Worm (Caenorhabditis elegans): ENCODE results near the gene T10B5.10.

The T10B5.10 gene

DNA sequence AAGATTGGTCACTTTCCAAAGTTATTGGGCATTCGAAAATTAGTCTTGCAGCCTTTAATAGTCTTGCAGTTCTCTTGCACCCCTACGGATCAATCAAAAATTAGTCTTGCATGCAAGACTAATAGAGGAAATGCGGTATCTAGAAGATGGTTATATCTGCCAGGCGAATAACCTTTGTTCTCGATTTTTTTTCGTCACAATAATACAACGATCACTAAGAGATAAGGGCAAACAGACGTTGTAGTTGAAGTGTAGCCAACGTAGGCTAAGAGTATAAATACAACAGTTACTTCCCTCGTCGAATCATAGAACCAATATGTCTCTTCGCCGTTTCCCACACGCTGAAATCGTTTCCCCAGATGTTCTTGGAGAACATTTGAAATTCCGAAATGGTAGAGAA lies 14.3 kb downstream of the T10B5.10 start, which contains the start of gene T10B5.8:
TSS of gene T10B5.8 (plus strand) at position 301 of the 400 bp plus-strand sequence.
- TF ChIP-seq aha-1 (tag), result peak; percentile 3
- TF ChIP-seq nhr-28 (tag; optimal IDR thresholded peaks at IDR 0.05), result peak; percentile 66
- no peak for TF ChIP-seq nhr-41 (GFP tag; IDR thresholded peaks at IDR 0.05)
- no peak for TF ChIP-seq mxl-2 (GFP tag; conservative IDR thresholded peaks at IDR 0.05)
- TF ChIP-seq F49E8.2 (tag; optimal IDR thresholded peaks at IDR 0.05; ENCODE audit: borderline replicate concordance), result no peak
- no peak for TF ChIP-seq madf-9 (GFP tag; conservative IDR thresholded peaks at IDR 0.05)
- TF ChIP-seq vab-7 (GFP tag; IDR thresholded peaks at IDR 0.05), result no peak

DNA sequence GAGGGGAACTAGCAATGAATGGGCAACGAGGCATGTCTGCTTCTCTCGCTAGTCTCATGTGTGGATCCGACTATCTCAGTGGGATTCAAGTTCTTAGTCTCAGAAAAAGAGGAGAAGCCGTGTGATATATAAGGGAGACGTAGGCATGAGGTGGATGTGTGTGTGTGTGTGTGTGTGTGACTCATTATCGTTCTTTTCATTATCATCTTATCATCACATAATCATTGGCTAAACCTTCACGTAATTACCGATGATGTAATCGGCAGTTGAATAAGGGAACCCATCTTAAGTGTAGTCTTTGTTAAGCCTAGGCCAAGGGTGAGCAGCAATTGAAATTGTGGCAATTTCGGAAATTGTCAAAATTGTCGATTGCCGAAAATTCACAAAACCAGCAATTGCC lies 26.1 kb downstream of the T10B5.10 start, which contains the start of gene Y32G9B.1:
TSS of gene Y32G9B.1 (minus strand) at position 101 of the 400 bp plus-strand sequence.
- TF ChIP-seq hlh-30 (tag; optimal IDR thresholded peaks at IDR 0.05; ENCODE audit: insufficient read depth) (peak; percentile 11), mdl-1 (tag; optimal IDR thresholded peaks at IDR 0.05) (peak in 1 of 2 experiments; percentile 20), nhr-28 (tag; optimal IDR thresholded peaks at IDR 0.05) (peak; percentile 3), mxl-3 (GFP tag; optimal IDR thresholded peaks at IDR 0.05) (peak; percentile 80), attf-4 (tag; optimal IDR thresholded peaks at IDR 0.05) (no peak), hmg-1.1 (GFP tag; IDR thresholded peaks at IDR 0.05) (no peak)

DNA sequence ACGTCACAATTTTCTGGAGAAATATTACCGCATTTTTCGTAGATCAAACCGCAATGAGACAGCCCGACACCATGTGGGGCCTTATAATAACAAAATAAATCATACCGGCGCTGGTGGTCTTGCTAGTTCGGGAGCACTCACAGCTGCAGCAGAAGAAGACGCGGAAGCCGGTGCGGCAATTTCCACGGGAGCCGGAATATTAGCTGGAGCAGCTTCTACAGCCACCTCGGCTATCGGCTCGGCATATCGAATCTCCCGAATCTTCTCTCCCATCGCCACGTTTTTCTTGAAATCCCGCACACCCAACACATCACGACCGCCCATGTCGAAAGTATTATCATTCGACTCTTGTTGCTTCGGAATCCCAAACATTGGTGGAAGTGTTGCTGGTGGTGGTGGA lies 31.5 kb downstream of the T10B5.10 start:
- peak; percentile 58; the same call in 1 of the 2 replicates for TF ChIP-seq set-16 (GFP tag; IDR thresholded peaks at IDR 0.05)
- TF ChIP-seq F26F4.8 (GFP tag; conservative IDR thresholded peaks at IDR 0.05), result no peak
- TF ChIP-seq ZK337.2 (GFP tag; IDR thresholded peaks at IDR 0.05), result 0 out of 2 replicates have a peak, but pooled peaks have one; percentile 14
- TF ChIP-seq ceh-44 (GFP tag; IDR thresholded peaks at IDR 0.05), result no peak

DNA sequence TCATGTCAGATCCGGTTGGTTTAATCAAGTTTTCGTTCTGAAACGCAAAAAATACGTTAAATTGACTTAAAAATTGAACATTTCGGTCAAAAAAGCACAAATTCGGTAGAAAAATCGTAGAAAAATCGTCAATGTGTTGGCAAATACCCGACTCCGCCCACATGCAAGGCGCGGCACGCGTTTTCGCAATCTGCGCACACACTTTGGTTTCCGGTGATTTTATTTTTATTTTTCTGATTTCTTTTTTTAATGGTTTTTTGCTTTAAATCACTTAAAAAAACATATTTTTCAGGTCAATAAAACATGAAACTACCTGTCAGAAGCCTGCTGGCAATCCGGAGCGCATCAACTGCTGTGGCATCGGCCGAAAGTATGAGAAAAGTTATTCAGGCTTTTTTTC lies 34.8 kb downstream of the T10B5.10 start, which contains the start of the genes gly-7 and mrpl-39:
TSS of gene gly-7 (minus strand) at position 37 of the 400 bp plus-strand sequence.
TSS of gene mrpl-39 (plus strand) at position 293 of the 400 bp plus-strand sequence.
- no peak for TF ChIP-seq skn-1 (tag; optimal IDR thresholded peaks at IDR 0.05)
- TF ChIP-seq spr-1 (tag; optimal IDR thresholded peaks at IDR 0.05), result no peak
- TF ChIP-seq nhr-11 (tag; optimal IDR thresholded peaks at IDR 0.05), result no peak
- no peak for TF ChIP-seq duxl-1 (tag; optimal IDR thresholded peaks at IDR 0.05; ENCODE audit: poor library complexity)
- no peak for TF ChIP-seq hmg-1.1 (GFP tag; IDR thresholded peaks at IDR 0.05)
- no peak for TF ChIP-seq F10B5.3 (tag; optimal IDR thresholded peaks at IDR 0.05)
- TF ChIP-seq daf-8 (GFP tag; IDR thresholded peaks at IDR 0.05), result no peak
- no peak for TF ChIP-seq nhr-6 (tag; optimal IDR thresholded peaks at IDR 0.05)
- TF ChIP-seq ceh-28 (tag; optimal IDR thresholded peaks at IDR 0.05), result no peak
- TF ChIP-seq fos-1 (tag; optimal IDR thresholded peaks at IDR 0.05), result no peak
- TF ChIP-seq daf-16 (GFP tag; optimal IDR thresholded peaks at IDR 0.05), result no peak
- peak; percentile 26 for TF ChIP-seq daf-16 (tag; optimal IDR thresholded peaks at IDR 0.05)
- no peak for TF ChIP-seq nhr-111 (GFP tag; optimal IDR thresholded peaks at IDR 0.05)
- TF ChIP-seq tra-1 (GFP tag; IDR thresholded peaks at IDR 0.05), result no peak
- no peak for TF ChIP-seq madf-5 (GFP tag; IDR thresholded peaks at IDR 0.05)
- no peak for TF ChIP-seq nhr-42 (GFP tag; IDR thresholded peaks at IDR 0.05)
- TF ChIP-seq nhr-48 (tag; optimal IDR thresholded peaks at IDR 0.05), result no peak
- no peak for TF ChIP-seq nhr-41 (GFP tag; IDR thresholded peaks at IDR 0.05)
- TF ChIP-seq dmd-9 (GFP tag; IDR thresholded peaks at IDR 0.05), result no peak
- no peak for TF ChIP-seq daf-19 (GFP tag; conservative IDR thresholded peaks at IDR 0.05)
- no peak for TF ChIP-seq egl-27 (tag; optimal IDR thresholded peaks at IDR 0.05)
- no peak for TF ChIP-seq ceh-62 (tag; optimal IDR thresholded peaks at IDR 0.05)
- peak in 1 of 2 experiments; percentile 50 for TF ChIP-seq lsy-2 (tag; optimal IDR thresholded peaks at IDR 0.05)
- no peak for TF ChIP-seq lin-39 (tag; optimal IDR thresholded peaks at IDR 0.05)
- TF ChIP-seq lin-38 (GFP tag; IDR thresholded peaks at IDR 0.05), result peak; percentile 38; the same call in 1 of the 2 replicates
- TF ChIP-seq ceh-44 (GFP tag; IDR thresholded peaks at IDR 0.05), result no peak
- TF ChIP-seq aha-1 (tag), result no peak
- peak; percentile 97 for TF ChIP-seq lin-1 (GFP tag; IDR thresholded peaks at IDR 0.05)
- no peak for TF ChIP-seq Y5F2A.4 (GFP tag; optimal IDR thresholded peaks at IDR 0.05)
- no peak for TF ChIP-seq hlh-11 (tag; optimal IDR thresholded peaks at IDR 0.05)
- TF ChIP-seq aly-2 (tag; optimal IDR thresholded peaks at IDR 0.05), result no peak
- no peak for TF ChIP-seq ceh-82 (tag; optimal IDR thresholded peaks at IDR 0.05)
- TF ChIP-seq pha-4 (GFP tag; IDR thresholded peaks at IDR 0.05), result no peak
- no peak for TF ChIP-seq pha-4 (tag; optimal IDR thresholded peaks at IDR 0.05)
- no peak for TF ChIP-seq zfp-2 (tag; optimal IDR thresholded peaks at IDR 0.05)

All from whole organism, L4 larva.